Fruit fly (Drosophila melanogaster) whole organism, pupa: Measurements from ENCODE around the gene CG18788.

Experiments
- CG13204 ChIP-seq: fragments of 200-800 bp; sonication (Bioruptor generic); optimal IDR thresholded peaks from 2 replicates; lab custom pipeline; 2018; ENCODE audit warnings: missing biosample characterization, mild to moderate bottlenecking, missing genetic modification characterization, moderate library complexity
- CG15710 ChIP-seq: fragments of 200-800 bp; sonication (Bioruptor generic); optimal IDR thresholded peaks from 2 replicates; lab custom pipeline; 2018; ENCODE audit warnings: missing biosample characterization, mild to moderate bottlenecking, missing genetic modification characterization, moderate library complexity
- CG9948 ChIP-seq: fragments of 200-800 bp; sonication (Bioruptor generic); optimal IDR thresholded peaks from 2 replicates; lab custom pipeline; 2018; ENCODE audit warnings: missing biosample characterization, mild to moderate bottlenecking, missing genetic modification characterization, moderate library complexity
- Pif1A ChIP-seq: fragments of 200-800 bp; sonication (Bioruptor generic); optimal IDR thresholded peaks from 3 replicates; lab custom pipeline; 2016; ENCODE audit warnings: missing biosample characterization, missing genetic modification characterization
- Pif1B ChIP-seq: fragments of 200-800 bp; sonication (Bioruptor generic); optimal IDR thresholded peaks from 3 replicates; lab custom pipeline; 2016; ENCODE audit warnings: missing biosample characterization, missing genetic modification characterization
- Snoo ChIP-seq: fragments of 200-800 bp; sonication (Bioruptor generic); optimal IDR thresholded peaks from 3 replicates; lab custom pipeline; 2017; ENCODE audit warnings: missing biosample characterization, mild to moderate bottlenecking, missing genetic modification characterization, inconsistent platforms
- fd96Ca ChIP-seq: fragments of 200-800 bp; sonication (Bioruptor generic); IDR thresholded peaks from 3 replicates; pipeline ENCODE4 v1.3.6; 2022; ENCODE audit warnings: missing biosample characterization, missing genetic modification characterization

DNA sequence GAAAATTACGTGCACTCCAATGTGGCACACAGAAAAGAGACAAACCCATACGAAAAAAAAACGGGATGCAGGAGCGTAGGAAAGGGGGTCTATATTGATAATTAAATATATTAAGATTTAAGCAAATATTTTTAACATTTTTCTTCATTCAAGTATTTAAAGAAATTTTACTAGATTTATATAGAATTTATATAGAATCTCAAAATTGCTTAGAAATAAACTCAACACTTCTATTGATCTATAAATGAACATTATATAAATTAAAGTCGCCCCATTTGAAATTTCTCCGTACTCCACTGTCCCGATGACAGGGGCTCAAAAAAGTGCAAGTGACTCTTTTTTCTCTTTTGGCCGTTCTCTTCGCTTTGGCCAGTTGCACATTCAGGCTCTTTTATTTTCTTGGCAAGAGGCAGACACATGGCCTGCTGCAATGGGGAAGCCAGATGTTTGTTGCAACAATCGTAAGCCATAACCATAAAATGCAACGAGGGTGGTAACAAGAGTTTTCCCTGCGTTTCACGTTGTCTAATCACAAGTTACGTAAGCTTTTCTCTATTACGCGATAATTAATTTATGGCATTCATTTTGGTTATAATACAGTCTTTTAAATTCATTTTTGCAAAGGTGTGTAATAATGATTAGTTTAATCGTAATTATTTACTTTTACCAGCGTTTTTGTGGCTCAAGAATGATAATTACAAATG lies 31.8 kb downstream of the CG18788 start:
- peak; percentile 84 for TF ChIP-seq fd96Ca (GFP tag; lab: Robert Waterston, UW)
- TF ChIP-seq Snoo (tag; lab: Kevin White, UChicago) = peak; percentile 83
- TF ChIP-seq CG15710 (tag; lab: Kevin White, UChicago) = peak; percentile 94
- TF ChIP-seq Pif1A (GFP tag; lab: Kevin White, UChicago) = peak; percentile 89
- peak; percentile 95 for TF ChIP-seq CG9948 (tag; lab: Kevin White, UChicago)
- TF ChIP-seq CG13204 (GFP tag; lab: Kevin White, UChicago) = no peak
- TF ChIP-seq Pif1B (GFP tag; lab: Kevin White, UChicago) = peak; percentile 91
